Worm (Caenorhabditis elegans) whole organism, L4 larva: Measurements from ENCODE around the gene R160.10.

Source experiments
- arid-1 ChIP-seq: fragments of 200-800 bp; sonication (Bioruptor generic); conservative IDR thresholded peaks from 2 replicates; pipeline ENCODE4 v1.3.6; 2022; ENCODE audit warnings: missing genetic modification reagents, missing genetic modification characterization, missing compliant biosample characterization
- jun-1 ChIP-seq: fragments of 150-350 bp; optimal IDR thresholded peaks from 2 replicates; lab custom pipeline; 2014; ENCODE audit warnings: missing biosample characterization, missing genetic modification reagents, missing genetic modification characterization
- lin-13 ChIP-seq: fragments of 150-350 bp; optimal IDR thresholded peaks from 2 replicates; lab custom pipeline; 2014; ENCODE audit warnings: missing biosample characterization, missing genetic modification reagents, missing genetic modification characterization
- nhr-11 ChIP-seq: fragments of 150-350 bp; optimal IDR thresholded peaks from 2 replicates; lab custom pipeline; 2014; ENCODE audit warnings: missing biosample characterization, missing genetic modification characterization

DNA sequence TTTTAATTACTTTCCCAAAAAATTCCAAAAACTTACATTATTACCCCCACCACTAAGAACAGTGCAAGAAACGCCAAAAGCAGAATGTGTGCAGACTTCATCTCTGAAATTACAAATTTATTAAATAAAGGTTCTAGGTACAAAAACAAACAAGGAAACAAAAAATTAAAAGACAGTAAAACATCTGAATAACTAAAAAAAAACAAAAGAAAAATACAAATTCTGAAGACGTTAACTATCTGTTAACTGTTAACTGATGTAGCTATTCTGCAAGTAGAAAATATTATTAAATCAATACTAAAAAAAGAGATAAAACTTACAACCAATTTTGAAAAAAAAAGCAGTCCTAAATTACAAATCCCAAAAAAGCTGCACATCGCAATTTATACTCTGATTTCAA, 4.1 kb upstream of the R160.10 start, which contains the start of gene R160.13:
- no peak for TF ChIP-seq nhr-11 (tag; lab: Kevin White, UChicago)
- TF ChIP-seq arid-1 (GFP tag; lab: Robert Waterston, UW): no peak
- no peak for TF ChIP-seq lin-13 (GFP tag; lab: Kevin White, UChicago)
- no peak for TF ChIP-seq jun-1 (tag; lab: Kevin White, UChicago)
